Worm (Caenorhabditis elegans): Measurements from ENCODE around the gene amph-1.
"Not testable (repeated sequence)": the region's sequence is repeated elsewhere in the genome, so short reads cannot be mapped to it uniquely, and the experiment has no call there.

Gene amph-1

ce11 chrIV:9607945-9608344 is 39.7 kb downstream of the amph-1 start:
- no peak for TF ChIP-seq ceh-79 (tag; optimal IDR thresholded peaks at IDR 0.05)
- no peak for TF ChIP-seq Y95B8A.8 (GFP tag; IDR thresholded peaks at IDR 0.05)
- TF ChIP-seq aptf-2 (GFP tag; conservative IDR thresholded peaks at IDR 0.05) = no peak
- TF ChIP-seq ztf-25 (GFP tag; IDR thresholded peaks at IDR 0.05) = no peak
- no peak for TF ChIP-seq B0261.1 (tag; optimal IDR thresholded peaks at IDR 0.05)
- TF ChIP-seq snpc-1.1 (tag; optimal IDR thresholded peaks at IDR 0.05; ENCODE audit: insufficient read depth) = no peak
- TF ChIP-seq madf-6 (GFP tag; IDR thresholded peaks at IDR 0.05) = no peak

ce11 chrIV:9601595-9601994 is 46.1 kb downstream of the amph-1 start, which contains the start of gene aat-1:
Gene aat-1, minus strand, starts transcription at chrIV:9601695.
- TF ChIP-seq F57A8.1 (GFP tag; optimal IDR thresholded peaks at IDR 0.05) (no peak), cebp-1 (GFP tag; IDR thresholded peaks at IDR 0.05) (no peak), cebp-1 (tag; optimal IDR thresholded peaks at IDR 0.05) (no peak), madf-8 (GFP tag; conservative IDR thresholded peaks at IDR 0.05) (no peak), dox-1 (GFP tag; IDR thresholded peaks at IDR 0.05) (no peak), zfh-2 (GFP tag; conservative IDR thresholded peaks at IDR 0.05) (no peak), let-526 (GFP tag; IDR thresholded peaks at IDR 0.05) (no peak), repo-1 (tag; optimal IDR thresholded peaks at IDR 0.05) (no peak), ceh-100 (GFP tag; IDR thresholded peaks at IDR 0.05) (no peak), lin-40 (tag; optimal IDR thresholded peaks at IDR 0.05) (no peak), Y53F4B.3 (GFP tag; IDR thresholded peaks at IDR 0.05) (no peak), lin-54 (GFP tag; optimal IDR thresholded peaks at IDR 0.05) (no peak), sdz-38 (tag; optimal IDR thresholded peaks at IDR 0.05) (no peak), egrh-3 (GFP tag; IDR thresholded peaks at IDR 0.05) (no peak), somi-1 (GFP tag; optimal IDR thresholded peaks at IDR 0.05) (no peak)

- not testable (repeated sequence) for TF ChIP-seq nhr-27 (tag; optimal IDR thresholded peaks at IDR 0.05); egl-18 (GFP tag; IDR thresholded peaks at IDR 0.05); egl-44 (GFP tag; IDR thresholded peaks at IDR 0.05)
Measured at ce11 chrIV:9595779-9596406, 51.8 kb downstream of the amph-1 start, which contains the start of the genes F27C8.3 and F27C8.2. Gene F27C8.3, minus strand, starts transcription at chrIV:9595879. Gene F27C8.2, plus strand, starts transcription at chrIV:9596356.

Measured in whole organism, young adult.